Fruit fly (Drosophila melanogaster) whole organism, pupa: Measurements from ENCODE around the gene CG5070.

Experiments used
- CG10348 ChIP-seq: fragments of 200-800 bp; sonication (Bioruptor generic); IDR thresholded peaks from 2 replicates; pipeline ENCODE4 v1.3.6; 2022; ENCODE audit warnings: missing biosample characterization, missing genetic modification characterization
- CG12605 ChIP-seq: fragments of 200-800 bp; sonication (Bioruptor generic); IDR thresholded peaks from 2 replicates; pipeline ENCODE4 v1.3.6; 2022; ENCODE audit warnings: missing biosample characterization, missing genetic modification characterization
- CG13204 ChIP-seq: fragments of 200-800 bp; sonication (Bioruptor generic); optimal IDR thresholded peaks from 2 replicates; lab custom pipeline; 2018; ENCODE audit warnings: missing biosample characterization, mild to moderate bottlenecking, missing genetic modification characterization, moderate library complexity
- CG14655 ChIP-seq: fragments of 200-800 bp; sonication (Bioruptor generic); optimal IDR thresholded peaks from 3 replicates; lab custom pipeline; 2017; ENCODE audit warnings: mild to moderate bottlenecking, missing biosample characterization, missing genetic modification reagents, missing genetic modification characterization
- CG15710 ChIP-seq: fragments of 200-800 bp; sonication (Bioruptor generic); optimal IDR thresholded peaks from 2 replicates; lab custom pipeline; 2018; ENCODE audit warnings: missing biosample characterization, mild to moderate bottlenecking, missing genetic modification characterization, moderate library complexity
- CG17806 ChIP-seq: fragments of 200-800 bp; sonication (Bioruptor generic); optimal IDR thresholded peaks from 2 replicates; lab custom pipeline; 2018; ENCODE audit warnings: missing biosample characterization, mild to moderate bottlenecking, missing genetic modification characterization, moderate library complexity
- CG32121 ChIP-seq: fragments of 200-800 bp; sonication (Bioruptor generic); IDR thresholded peaks from 2 replicates; pipeline ENCODE4 v1.3.6; 2022; ENCODE audit warnings: missing biosample characterization, missing genetic modification characterization
- CG34367 ChIP-seq: fragments of 200-800 bp; sonication (Bioruptor generic); optimal IDR thresholded peaks from 2 replicates; lab custom pipeline; 2018; ENCODE audit warnings: missing biosample characterization, mild to moderate bottlenecking, missing genetic modification characterization
- CG4496 ChIP-seq: fragments of 200-800 bp; sonication (Bioruptor generic); IDR thresholded peaks from 3 replicates; pipeline ENCODE4 v1.3.6; 2022; ENCODE audit warnings: missing biosample characterization, missing genetic modification characterization
- CG8159 ChIP-seq: fragments of 200-800 bp; sonication (Bioruptor generic); optimal IDR thresholded peaks from 3 replicates; lab custom pipeline; 2018; ENCODE audit warnings: missing biosample characterization, mild to moderate bottlenecking, missing genetic modification characterization, moderate library complexity
- CG8301 ChIP-seq: fragments of 200-800 bp; sonication (Bioruptor generic); optimal IDR thresholded peaks from 2 replicates; lab custom pipeline; 2018; ENCODE audit warnings: missing biosample characterization, mild to moderate bottlenecking, missing genetic modification characterization
- CG9948 ChIP-seq: fragments of 200-800 bp; sonication (Bioruptor generic); optimal IDR thresholded peaks from 2 replicates; lab custom pipeline; 2018; ENCODE audit warnings: missing biosample characterization, mild to moderate bottlenecking, missing genetic modification characterization, moderate library complexity
- D1 ChIP-seq: fragments of 200-800 bp; sonication (Bioruptor generic); optimal IDR thresholded peaks from 2 replicates; lab custom pipeline; 2018; ENCODE audit warnings: missing biosample characterization, mild to moderate bottlenecking, missing genetic modification characterization, moderate library complexity
- EcR ChIP-seq: fragments of 200-800 bp; sonication (Bioruptor generic); optimal IDR thresholded peaks from 3 replicates; lab custom pipeline; 2019; ENCODE audit warnings: missing biosample characterization, missing genetic modification characterization, mild to moderate bottlenecking, moderate library complexity, missing genetic modification reagents
- Ets98B ChIP-seq: fragments of 200-800 bp; sonication (Bioruptor generic); IDR thresholded peaks from 2 replicates; pipeline ENCODE4 v1.3.6; 2022; ENCODE audit warnings: missing biosample characterization, missing genetic modification characterization
- Pif1A ChIP-seq: fragments of 200-800 bp; sonication (Bioruptor generic); optimal IDR thresholded peaks from 3 replicates; lab custom pipeline; 2016; ENCODE audit warnings: missing biosample characterization, missing genetic modification characterization
- Pif1B ChIP-seq: fragments of 200-800 bp; sonication (Bioruptor generic); optimal IDR thresholded peaks from 3 replicates; lab custom pipeline; 2016; ENCODE audit warnings: missing biosample characterization, missing genetic modification characterization
- Snoo ChIP-seq: fragments of 200-800 bp; sonication (Bioruptor generic); optimal IDR thresholded peaks from 3 replicates; lab custom pipeline; 2017; ENCODE audit warnings: missing biosample characterization, mild to moderate bottlenecking, missing genetic modification characterization, inconsistent platforms
- fd96Ca ChIP-seq: fragments of 200-800 bp; sonication (Bioruptor generic); IDR thresholded peaks from 3 replicates; pipeline ENCODE4 v1.3.6; 2022; ENCODE audit warnings: missing biosample characterization, missing genetic modification characterization
- gl ChIP-seq: fragments of 200-800 bp; sonication (Bioruptor generic); optimal IDR thresholded peaks from 2 replicates; lab custom pipeline; 2018; ENCODE audit warnings: missing biosample characterization, mild to moderate bottlenecking, missing genetic modification characterization
- rn ChIP-seq: fragments of 200-800 bp; sonication (Bioruptor generic); IDR thresholded peaks from 2 replicates; pipeline ENCODE4 v1.3.6; 2022; ENCODE audit warnings: missing biosample characterization, missing genetic modification characterization

Gene CG5070

dm6 chrX:17202498-17203162 is at the start of gene CG5070, which contains the start of gene TTLL1A:
Gene CG5070 (plus strand): TSS chrX:17203112.
Gene TTLL1A (minus strand): TSS chrX:17202598.
- TF ChIP-seq CG4496 = no peak
- TF ChIP-seq gl (tag; lab: Kevin White, UChicago) = no peak
- no peak for TF ChIP-seq CG12605 (GFP tag; lab: Robert Waterston, UW)
- TF ChIP-seq CG8159 (tag; lab: Kevin White, UChicago) = no peak
- no peak for TF ChIP-seq Pif1B (GFP tag; lab: Kevin White, UChicago)
- TF ChIP-seq CG8301 (tag; lab: Kevin White, UChicago) = no peak
- TF ChIP-seq D1 (tag; lab: Kevin White, UChicago) = no peak
- no peak for TF ChIP-seq EcR (GFP tag; lab: Kevin White, UChicago)
- TF ChIP-seq CG14655 (GFP tag; lab: Kevin White, UChicago) = no peak
- no peak for TF ChIP-seq Pif1A
- TF ChIP-seq CG17806 (tag; lab: Kevin White, UChicago) = no peak
- TF ChIP-seq CG32121 (GFP tag; lab: Robert Waterston, UW) = no peak
- TF ChIP-seq CG9948 (tag; lab: Kevin White, UChicago) = no peak

dm6 chrX:17159116-17159515 is 43.8 kb upstream of the CG5070 start, which contains the start of gene xmas:
Gene xmas (minus strand): TSS chrX:17159306.
- no peak for TF ChIP-seq CG13204 (GFP tag; lab: Kevin White, UChicago)
- TF ChIP-seq gl (tag; lab: Kevin White, UChicago) = no peak
- no peak for TF ChIP-seq CG8301 (tag; lab: Kevin White, UChicago)
- TF ChIP-seq rn (GFP tag; lab: Robert Waterston, UW) = no peak
- no peak for TF ChIP-seq CG32121 (GFP tag; lab: Robert Waterston, UW)
- TF ChIP-seq CG10348 (GFP tag; lab: Robert Waterston, UW) = no peak
- TF ChIP-seq CG8159 (tag; lab: Kevin White, UChicago) = no peak
- TF ChIP-seq D1 (tag; lab: Kevin White, UChicago) = no peak
- no peak for TF ChIP-seq CG4496
- TF ChIP-seq fd96Ca (GFP tag; lab: Robert Waterston, UW) = no peak
- TF ChIP-seq CG34367 = no peak
- no peak for TF ChIP-seq Snoo
- TF ChIP-seq CG9948 (tag; lab: Kevin White, UChicago) = no peak
- TF ChIP-seq Pif1B (GFP tag; lab: Kevin White, UChicago) = no peak

dm6 chrX:17159819-17160218 is 43.1 kb upstream of the CG5070 start, which contains the start of gene baz:
Gene baz (plus strand): TSS chrX:17160006.
- TF ChIP-seq Snoo = peak; percentile 5
- no peak for TF ChIP-seq D1 (tag; lab: Kevin White, UChicago)
- peak; percentile 15 for TF ChIP-seq EcR (GFP tag; lab: Kevin White, UChicago)
- no peak for TF ChIP-seq Pif1A

- peak; percentile 62; the same call in 2 of the 3 replicates for TF ChIP-seq CG4496
- peak; percentile 39 for TF ChIP-seq CG13204 (GFP tag; lab: Kevin White, UChicago)
- no peak for TF ChIP-seq Ets98B (GFP tag; lab: Robert Waterston, UW)
- no peak for TF ChIP-seq CG8159 (tag; lab: Kevin White, UChicago)
- TF ChIP-seq, all 21 proteins: peak for 2
Observed at dm6 chrX:17160396-17161040, 42.4 kb upstream of the CG5070 start.

- no peak for TF ChIP-seq D1 (tag; lab: Kevin White, UChicago)
Observed at dm6 chrX:17162446-17163013, 40.4 kb upstream of the CG5070 start.

- no peak for TF ChIP-seq CG14655 (GFP tag; lab: Kevin White, UChicago)
- TF ChIP-seq Snoo = no peak
- TF ChIP-seq Pif1B (GFP tag; lab: Kevin White, UChicago) = no peak
- TF ChIP-seq gl (tag; lab: Kevin White, UChicago) = no peak
- TF ChIP-seq Ets98B (GFP tag; lab: Robert Waterston, UW) = no peak
- TF ChIP-seq EcR (GFP tag; lab: Kevin White, UChicago) = no peak
- no peak for TF ChIP-seq D1 (tag; lab: Kevin White, UChicago)
- TF ChIP-seq CG13204 (GFP tag; lab: Kevin White, UChicago) = no peak
- TF ChIP-seq CG9948 (tag; lab: Kevin White, UChicago) = no peak
- TF ChIP-seq Pif1A = no peak
- TF ChIP-seq CG34367 = no peak
- no peak for TF ChIP-seq CG10348 (GFP tag; lab: Robert Waterston, UW)
- no peak for TF ChIP-seq CG8301 (tag; lab: Kevin White, UChicago)
Observed at dm6 chrX:17167304-17167703, 35.6 kb upstream of the CG5070 start.

dm6 chrX:17170484-17170944 is 32.4 kb upstream of the CG5070 start:
- peak; percentile 67 for TF ChIP-seq CG17806 (tag; lab: Kevin White, UChicago)
- TF ChIP-seq CG4496 = peak; percentile 36; the same call in 1 of the 3 replicates
- TF ChIP-seq CG8159 (tag; lab: Kevin White, UChicago) = peak; percentile 77
- TF ChIP-seq gl (tag; lab: Kevin White, UChicago) = no peak
- TF ChIP-seq CG15710 = peak; percentile 69
- peak; percentile 69; the same call in 2 of the 3 replicates for TF ChIP-seq fd96Ca (GFP tag; lab: Robert Waterston, UW)
- TF ChIP-seq CG10348 (GFP tag; lab: Robert Waterston, UW) = no peak
- TF ChIP-seq Pif1A = peak; percentile 35
- peak; percentile 53; the same call in 1 of the 2 replicates for TF ChIP-seq CG12605 (GFP tag; lab: Robert Waterston, UW)
- TF ChIP-seq CG9948 (tag; lab: Kevin White, UChicago) = peak; percentile 70
- TF ChIP-seq CG8301 (tag; lab: Kevin White, UChicago) = peak; percentile 54
- peak; percentile 79 for TF ChIP-seq Ets98B (GFP tag; lab: Robert Waterston, UW)
- TF ChIP-seq Pif1B (GFP tag; lab: Kevin White, UChicago) = peak; percentile 56
- TF ChIP-seq EcR (GFP tag; lab: Kevin White, UChicago) = peak; percentile 93
- peak; percentile 35 for TF ChIP-seq CG13204 (GFP tag; lab: Kevin White, UChicago)
- TF ChIP-seq CG34367 = peak; percentile 46
- peak; percentile 47 for TF ChIP-seq Snoo
- TF ChIP-seq CG14655 (GFP tag; lab: Kevin White, UChicago) = peak; percentile 82
- TF ChIP-seq D1 (tag; lab: Kevin White, UChicago) = no peak
- TF ChIP-seq CG32121 (GFP tag; lab: Robert Waterston, UW) = peak; percentile 79
- no peak for TF ChIP-seq rn (GFP tag; lab: Robert Waterston, UW)
